Fruit fly (Drosophila melanogaster) Kc167 (cell line): ENCODE data around the gene Tk.

Experiments
- Myc ChIP-seq: fragments of >200 bp; optimal IDR thresholded peaks from 2 replicates; lab custom pipeline; 2017; ENCODE audit warnings: missing external identifiers
- Sin3A ChIP-seq: fragments of >200 bp; optimal IDR thresholded peaks from 2 replicates; lab custom pipeline; 2018; ENCODE audit warnings: missing external identifiers
- h ChIP-seq: fragments of >200 bp; optimal IDR thresholded peaks from 3 replicates; lab custom pipeline; 2018; ENCODE audit warnings: missing external identifiers
- insv ChIP-seq: fragments of >200 bp; optimal IDR thresholded peaks from 3 replicates; lab custom pipeline; 2018; ENCODE audit warnings: missing external identifiers
- psq ChIP-seq: fragments of >200 bp; optimal IDR thresholded peaks from 2 replicates; lab custom pipeline; 2017; ENCODE audit warnings: missing external identifiers
- ttk ChIP-seq: sonication (Bioruptor generic); optimal IDR thresholded peaks from 2 replicates; lab custom pipeline; 2017; ENCODE audit warnings: missing external identifiers

Gene Tk

dm6 chr3R:12005417-12005816, at the start of gene Tk:
Gene Tk (minus strand): TSS chr3R:12005473.
- TF ChIP-seq h (lab: Kevin White, UChicago): no peak
- TF ChIP-seq insv (lab: Kevin White, UChicago): no peak
- no peak for TF ChIP-seq psq (lab: Kevin White, UChicago)
- TF ChIP-seq Sin3A (lab: Kevin White, UChicago): no peak
- no peak for TF ChIP-seq ttk (lab: Kevin White, UChicago)
- no peak for TF ChIP-seq Myc (lab: Kevin White, UChicago)

dm6 chr3R:12049113-12049512, 43.8 kb upstream of the Tk start, which contains the start of gene CG14739:
Gene CG14739 (minus strand): TSS chr3R:12049213.
- no peak for TF ChIP-seq ttk (lab: Kevin White, UChicago)
- TF ChIP-seq Sin3A (lab: Kevin White, UChicago): no peak
- TF ChIP-seq psq (lab: Kevin White, UChicago): no peak
- TF ChIP-seq h (lab: Kevin White, UChicago): no peak
- TF ChIP-seq insv (lab: Kevin White, UChicago): no peak
- TF ChIP-seq Myc (lab: Kevin White, UChicago): no peak

- TF ChIP-seq ttk (lab: Kevin White, UChicago): no peak
- no peak for TF ChIP-seq Sin3A (lab: Kevin White, UChicago)
- TF ChIP-seq psq (lab: Kevin White, UChicago): no peak
- TF ChIP-seq insv (lab: Kevin White, UChicago): no peak
- no peak for TF ChIP-seq Myc (lab: Kevin White, UChicago)
- no peak for TF ChIP-seq h (lab: Kevin White, UChicago)
Observed at dm6 chr3R:12040228-12040627, 35.0 kb upstream of the Tk start, which contains the start of gene CG14736. Gene CG14736 (plus strand): TSS chr3R:12040528.

dm6 chr3R:12032842-12033241, 27.6 kb upstream of the Tk start, which contains the start of gene ssp5:
Gene ssp5 (plus strand): TSS chr3R:12033142.
- TF ChIP-seq Sin3A (lab: Kevin White, UChicago) (no peak), psq (lab: Kevin White, UChicago) (no peak), h (lab: Kevin White, UChicago) (no peak)

- TF ChIP-seq Myc (lab: Kevin White, UChicago) (no peak), psq (lab: Kevin White, UChicago) (no peak), Sin3A (lab: Kevin White, UChicago) (no peak), insv (lab: Kevin White, UChicago) (no peak), ttk (lab: Kevin White, UChicago) (no peak), h (lab: Kevin White, UChicago) (no peak)
Observed at dm6 chr3R:12031657-12032056, 26.4 kb upstream of the Tk start, which contains the start of the genes CG31358, CG42504 and CG42505. Gene CG31358 (minus strand): TSS chr3R:12031757. Gene CG42504 (minus strand): TSS chr3R:12031757. Gene CG42505 (minus strand): TSS chr3R:12031757.

- TF ChIP-seq ttk (lab: Kevin White, UChicago): no peak
- TF ChIP-seq h (lab: Kevin White, UChicago): no peak
- no peak for TF ChIP-seq psq (lab: Kevin White, UChicago)
- TF ChIP-seq Myc (lab: Kevin White, UChicago): no peak
- no peak for TF ChIP-seq insv (lab: Kevin White, UChicago)
- TF ChIP-seq Sin3A (lab: Kevin White, UChicago): no peak
Observed at dm6 chr3R:12020987-12021386, 15.7 kb upstream of the Tk start.

- TF ChIP-seq h (lab: Kevin White, UChicago): no peak
- no peak for TF ChIP-seq Myc (lab: Kevin White, UChicago)
- TF ChIP-seq insv (lab: Kevin White, UChicago): no peak
- TF ChIP-seq psq (lab: Kevin White, UChicago): no peak
- no peak for TF ChIP-seq Sin3A (lab: Kevin White, UChicago)
- no peak for TF ChIP-seq ttk (lab: Kevin White, UChicago)
Observed at dm6 chr3R:12016828-12017280, 11.6 kb upstream of the Tk start, which contains the start of the genes DCAF12 and Spt3. Gene DCAF12 (minus strand): TSS chr3R:12017031. Gene Spt3 (plus strand): TSS chr3R:12017156.

dm6 chr3R:12010202-12010824, 5.0 kb upstream of the Tk start, which contains the start of the genes KLHL18 and GCC185:
Gene KLHL18 (minus strand): TSS chr3R:12010434.
Gene GCC185 (plus strand): TSS chr3R:12010772.
- TF ChIP-seq insv (lab: Kevin White, UChicago) (no peak), Sin3A (lab: Kevin White, UChicago) (no peak)

dm6 chr3R:12006417-12006816, 1.1 kb upstream of the Tk start:
- TF ChIP-seq Sin3A (lab: Kevin White, UChicago) (no peak), h (lab: Kevin White, UChicago) (no peak), psq (lab: Kevin White, UChicago) (no peak), Myc (lab: Kevin White, UChicago) (no peak)

dm6 chr3R:11999074-11999473, 6.2 kb downstream of the Tk start, which contains the start of gene Ect3:
Gene Ect3 (plus strand): TSS chr3R:11999278.
- TF ChIP-seq ttk (lab: Kevin White, UChicago) (no peak), insv (lab: Kevin White, UChicago) (no peak), h (lab: Kevin White, UChicago) (no peak), Sin3A (lab: Kevin White, UChicago) (no peak), psq (lab: Kevin White, UChicago) (no peak), Myc (lab: Kevin White, UChicago) (no peak)

dm6 chr3R:11998130-11998529, 7.1 kb downstream of the Tk start:
- TF ChIP-seq Myc (lab: Kevin White, UChicago) (no peak), ttk (lab: Kevin White, UChicago) (no peak), h (lab: Kevin White, UChicago) (no peak), psq (lab: Kevin White, UChicago) (no peak), insv (lab: Kevin White, UChicago) (no peak), Sin3A (lab: Kevin White, UChicago) (no peak)
